Worm (Caenorhabditis elegans) whole organism, L2 larva: Measurements from ENCODE around the gene set-11.

Experiments
- ama-1 ChIP-seq: fragments of 150-350 bp; optimal IDR thresholded peaks from 2 replicates; lab custom pipeline; 2018; ENCODE audit warnings: inconsistent platforms
- elt-3 ChIP-seq: sonication (generic microtip); optimal IDR thresholded peaks from 2 replicates; lab custom pipeline; 2017; ENCODE audit warnings: missing biosample characterization, missing genetic modification characterization
- lin-11 ChIP-seq: fragments of 150-350 bp; sonication (generic microtip); optimal IDR thresholded peaks from 2 replicates; lab custom pipeline; 2014; ENCODE audit warnings: missing biosample characterization, missing genetic modification characterization, inconsistent platforms, mixed read lengths
- mab-5 ChIP-seq: fragments of 150-350 bp; optimal IDR thresholded peaks from 2 replicates; lab custom pipeline; 2014; ENCODE audit warnings: missing biosample characterization, missing genetic modification characterization
- nhr-10 ChIP-seq: sonication (generic microtip); optimal IDR thresholded peaks from 2 replicates; lab custom pipeline; 2017; ENCODE audit warnings: missing biosample characterization, missing genetic modification characterization
- nhr-23 ChIP-seq: fragments of 150-350 bp; optimal IDR thresholded peaks from 2 replicates; lab custom pipeline; 2014; ENCODE audit warnings: missing biosample characterization, missing genetic modification reagents, missing genetic modification characterization
- nhr-77 ChIP-seq: fragments of 150-350 bp; optimal IDR thresholded peaks from 2 replicates; lab custom pipeline; 2014; ENCODE audit warnings: missing biosample characterization, missing genetic modification characterization
- skn-1 ChIP-seq: sonication (generic microtip); optimal IDR thresholded peaks from 2 replicates; lab custom pipeline; 2017; ENCODE audit warnings: missing biosample characterization, missing genetic modification characterization
- snpc-4 ChIP-seq: fragments of 150-350 bp; optimal IDR thresholded peaks from 2 replicates; lab custom pipeline; 2014; ENCODE audit warnings: missing biosample characterization, missing genetic modification characterization
- unc-39 ChIP-seq: fragments of 150-350 bp; optimal IDR thresholded peaks from 2 replicates; lab custom pipeline; 2014; ENCODE audit warnings: missing biosample characterization, missing genetic modification characterization
- ztf-11 ChIP-seq: sonication (generic microtip); optimal IDR thresholded peaks from 2 replicates; lab custom pipeline; 2017; ENCODE audit warnings: missing biosample characterization, missing genetic modification characterization

ce11 chrII:2677534-2678168 lies 14.7 kb downstream of the set-11 start, which contains the start of gene F22E5.17:
- no peak for TF ChIP-seq nhr-23
- no peak for TF ChIP-seq elt-3 (tag; lab: Kevin White, UChicago)
- no peak for TF ChIP-seq unc-39 (tag; lab: Kevin White, UChicago)
- TF ChIP-seq mab-5 (tag; lab: Kevin White, UChicago) = no peak
- no peak for TF ChIP-seq snpc-4 (tag; lab: Kevin White, UChicago)
- TF ChIP-seq skn-1 = no peak
- TF ChIP-seq ztf-11 (tag; lab: Kevin White, UChicago) = no peak
- TF ChIP-seq nhr-10 (tag; lab: Kevin White, UChicago) = no peak
- TF ChIP-seq nhr-77 = no peak
- no peak for TF ChIP-seq lin-11 (tag; lab: Kevin White, UChicago)
- TF ChIP-seq ama-1 (lab: Kevin White, UChicago) = no peak
